Worm (Caenorhabditis elegans): ENCODE results near the gene Y43F8B.1.

DNA sequence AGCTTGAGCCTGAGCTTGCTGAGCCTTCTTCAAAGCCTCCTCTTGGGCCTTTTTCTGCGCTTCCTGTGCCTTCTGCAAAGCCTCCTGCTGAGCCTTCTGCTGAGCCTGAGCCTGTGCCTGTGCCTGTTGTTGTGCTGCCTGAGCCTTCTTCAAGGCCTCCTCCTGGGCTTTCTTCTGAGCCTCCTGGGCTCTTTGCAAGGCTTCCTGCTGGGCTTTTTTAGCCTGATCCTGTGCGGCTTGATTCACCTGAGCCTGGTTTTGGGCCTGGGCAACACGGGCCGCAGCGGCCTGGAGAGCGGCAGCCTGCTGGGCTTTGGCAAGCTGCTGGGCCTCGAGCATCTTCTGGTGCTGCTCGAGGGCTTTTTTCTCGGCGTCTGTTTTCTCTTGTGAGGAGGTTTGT is 974 bp downstream of the Y43F8B.1 start:
- TF ChIP-seq sup-37 (GFP tag; optimal IDR thresholded peaks at IDR 0.05), result no peak
- TF ChIP-seq dpl-1 (GFP tag; optimal IDR thresholded peaks at IDR 0.05), result no peak
- no peak for TF ChIP-seq ama-1 (optimal IDR thresholded peaks at IDR 0.05)
- TF ChIP-seq aha-1 (tag; optimal IDR thresholded peaks at IDR 0.05), result no peak
- no peak for TF ChIP-seq lin-15B (tag; optimal IDR thresholded peaks at IDR 0.05)
- TF ChIP-seq lin-39 (tag; optimal IDR thresholded peaks at IDR 0.05), result no peak
- TF ChIP-seq blmp-1 (tag; optimal IDR thresholded peaks at IDR 0.05), result no peak
- TF ChIP-seq nhr-71 (tag; optimal IDR thresholded peaks at IDR 0.05), result no peak
- no peak for TF ChIP-seq ztf-11 (tag; optimal IDR thresholded peaks at IDR 0.05)
- TF ChIP-seq lin-13 (GFP tag; optimal IDR thresholded peaks at IDR 0.05), result no peak
- no peak for TF ChIP-seq aly-2 (tag; optimal IDR thresholded peaks at IDR 0.05)
- TF ChIP-seq C04F5.9 (tag; optimal IDR thresholded peaks at IDR 0.05), result no peak
- no peak for TF ChIP-seq zag-1 (tag; optimal IDR thresholded peaks at IDR 0.05)

Measured in whole organism, L1 larva.